Worm (Caenorhabditis elegans): ENCODE data around the gene pals-34.
A peak's percentile ranks its signal among the peaks of the same experiment; 100 is the strongest.

Gene pals-34

DNA sequence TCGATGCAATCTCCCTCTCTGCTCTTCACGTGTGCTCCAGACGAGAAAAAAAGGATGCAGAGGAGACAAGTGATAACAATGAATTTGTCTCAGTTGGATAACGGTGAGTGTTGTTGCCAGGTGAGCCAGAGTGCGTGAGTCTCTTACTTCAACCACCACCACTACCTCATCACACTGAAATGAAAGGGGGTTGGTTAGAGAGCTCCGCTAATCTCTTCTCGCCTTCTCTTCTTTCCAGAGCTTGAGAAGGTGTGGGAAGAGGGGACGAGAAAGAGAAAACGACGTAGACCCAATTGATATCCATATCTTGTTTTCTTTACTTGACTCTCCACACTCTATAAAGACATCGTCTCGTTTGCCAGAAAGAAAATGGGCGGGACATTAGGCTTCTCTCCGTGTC is 15.1 kb upstream of the pals-34 start:
- TF ChIP-seq hif-1 (tag; optimal IDR thresholded peaks at IDR 0.05) = no peak
- TF ChIP-seq unc-62 (GFP tag; optimal IDR thresholded peaks at IDR 0.05 in 1 of 2) = peak in 1 of 2 experiments; percentile 86
- no peak for TF ChIP-seq unc-62 (tag; optimal IDR thresholded peaks at IDR 0.05)
- TF ChIP-seq aha-1 (tag) = peak; percentile 94

DNA sequence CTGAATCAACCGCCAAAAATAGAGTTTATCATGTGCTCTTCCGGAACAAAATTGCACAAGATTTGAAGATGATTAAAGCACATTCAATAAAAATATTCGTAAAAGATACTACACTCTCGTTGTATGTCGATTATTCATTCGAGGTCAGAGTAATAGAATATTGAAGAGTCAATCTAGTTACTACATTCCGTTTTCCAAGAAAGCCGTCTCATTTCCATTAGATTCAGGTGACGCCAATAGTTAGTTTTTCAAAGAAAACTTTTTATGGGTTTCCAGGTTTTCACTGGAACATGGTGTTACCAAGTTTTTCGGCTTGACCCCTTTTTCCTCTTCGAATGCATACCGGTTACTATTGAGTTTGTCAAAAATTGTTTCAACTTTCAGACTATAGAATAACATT is 14.2 kb upstream of the pals-34 start:
- TF ChIP-seq mes-2 (tag; optimal IDR thresholded peaks at IDR 0.05; ENCODE audit: poor library complexity, severe bottlenecking) = no peak
- TF ChIP-seq nhr-11 (tag; optimal IDR thresholded peaks at IDR 0.05) = no peak
- TF ChIP-seq R02D3.7 (tag; optimal IDR thresholded peaks at IDR 0.05) = no peak
- TF ChIP-seq lim-7 (GFP tag; IDR thresholded peaks at IDR 0.05) = no peak
- TF ChIP-seq mdl-1 (tag; optimal IDR thresholded peaks at IDR 0.05) = no peak
- no peak for TF ChIP-seq nhr-6 (tag; optimal IDR thresholded peaks at IDR 0.05)

DNA sequence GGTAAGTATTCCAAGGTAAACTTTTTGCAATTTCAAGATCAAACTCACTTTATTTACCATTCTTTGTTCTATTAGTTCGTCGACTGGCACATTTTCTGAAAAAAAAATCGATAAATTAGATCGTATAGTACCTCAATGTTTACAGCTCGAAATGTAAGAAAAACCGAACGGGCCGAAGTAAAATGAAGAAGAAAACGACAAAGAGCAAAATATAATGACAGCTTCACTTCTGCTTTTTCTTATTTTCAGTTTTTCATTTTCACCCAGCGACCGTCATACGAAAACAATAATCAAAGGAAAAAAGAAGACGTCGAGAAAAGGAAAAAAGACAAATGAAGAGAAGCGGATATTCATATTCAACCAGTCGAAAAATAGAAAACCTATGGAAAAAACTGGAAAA is 12.8 kb upstream of the pals-34 start, which contains the start of gene che-7:
Gene che-7 (minus strand): TSS at position 101 of the 400 bp plus-strand sequence.
- no peak for TF ChIP-seq dmd-6 (GFP tag; IDR thresholded peaks at IDR 0.05)
- no peak for TF ChIP-seq nhr-77 (tag; optimal IDR thresholded peaks at IDR 0.05)
- no peak for TF ChIP-seq lin-29 (GFP tag; IDR thresholded peaks at IDR 0.05)
- no peak for TF ChIP-seq attf-4 (tag; optimal IDR thresholded peaks at IDR 0.05)
- no peak for TF ChIP-seq nhr-76 (tag; optimal IDR thresholded peaks at IDR 0.05)
- no peak for TF ChIP-seq lim-7 (GFP tag; IDR thresholded peaks at IDR 0.05)
- no peak for TF ChIP-seq dve-1 (tag; optimal IDR thresholded peaks at IDR 0.05; ENCODE audit: insufficient read depth)
- no peak for TF ChIP-seq pha-4 (GFP tag; IDR thresholded peaks at IDR 0.05)
- no peak for TF ChIP-seq pha-4 (tag; optimal IDR thresholded peaks at IDR 0.05)
- TF ChIP-seq dmd-9 (GFP tag; IDR thresholded peaks at IDR 0.05) = no peak
- TF ChIP-seq jun-1 (tag; optimal IDR thresholded peaks at IDR 0.05) = no peak
- TF ChIP-seq lin-13 (GFP tag; optimal IDR thresholded peaks at IDR 0.05) = no peak
- no peak for TF ChIP-seq cey-2 (tag; optimal IDR thresholded peaks at IDR 0.05; ENCODE audit: borderline replicate concordance, insufficient read depth)
- no peak for TF ChIP-seq ctbp-1 (GFP tag; IDR thresholded peaks at IDR 0.05)
- no peak for TF ChIP-seq nhr-10 (tag; optimal IDR thresholded peaks at IDR 0.05)
- TF ChIP-seq sdz-12 (GFP tag; optimal IDR thresholded peaks at IDR 0.05) = no peak
- no peak for TF ChIP-seq R02D3.7 (tag; optimal IDR thresholded peaks at IDR 0.05)
- TF ChIP-seq egl-27 (tag; optimal IDR thresholded peaks at IDR 0.05) = no peak

DNA sequence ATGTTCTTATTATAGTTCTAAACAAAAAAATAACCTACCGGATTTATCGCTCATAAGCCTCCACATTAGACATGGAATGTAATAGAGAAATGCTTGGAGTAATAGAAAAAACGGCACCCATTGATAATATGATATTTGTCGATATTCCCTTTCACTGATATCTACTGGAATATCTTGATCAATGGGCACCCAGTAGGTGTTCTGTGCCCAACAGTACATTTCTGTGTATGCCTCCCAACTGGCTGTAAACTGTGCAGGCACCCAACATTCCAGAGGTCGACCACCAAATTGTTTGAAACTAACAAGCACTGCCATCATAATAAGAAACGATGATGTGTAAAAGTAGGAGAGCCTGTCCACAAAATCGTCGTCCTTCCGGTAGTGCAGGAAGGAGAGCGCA is 8.1 kb upstream of the pals-34 start:
- no peak for TF ChIP-seq R02D3.7 (tag; optimal IDR thresholded peaks at IDR 0.05)
- no peak for TF ChIP-seq zfp-2 (tag; optimal IDR thresholded peaks at IDR 0.05)
- TF ChIP-seq unc-62 (GFP tag; optimal IDR thresholded peaks at IDR 0.05 in 1 of 2) = peak in 1 of 2 experiments; percentile 96
- no peak for TF ChIP-seq unc-62 (tag; optimal IDR thresholded peaks at IDR 0.05)

DNA sequence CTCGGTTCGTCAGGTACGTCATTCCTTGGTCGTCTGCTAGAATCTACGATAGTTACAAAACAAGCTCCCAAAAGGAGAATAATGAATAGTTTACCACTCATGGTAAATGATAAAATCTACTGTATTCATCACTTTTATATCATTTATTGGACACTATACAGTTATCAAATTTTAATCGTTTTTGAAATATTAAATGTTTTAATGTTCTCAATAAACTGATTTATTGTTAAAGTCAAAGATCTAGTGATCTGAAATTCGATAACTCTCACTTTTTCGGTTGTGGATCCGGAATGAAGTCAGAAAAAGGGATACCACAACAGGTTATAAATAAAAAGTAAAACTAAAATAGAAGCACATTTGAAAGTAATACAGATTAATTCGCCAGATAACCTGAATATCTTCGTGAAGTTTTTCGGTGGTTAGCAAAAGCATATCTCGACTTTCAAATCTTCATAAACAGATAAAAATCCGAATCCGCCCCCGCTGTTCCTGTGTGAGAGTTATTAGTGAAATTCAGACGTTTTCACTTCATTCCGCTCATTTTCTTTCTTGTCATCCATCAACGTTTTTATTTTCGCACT is 2.5 kb upstream of the pals-34 start, which contains the start of the genes clec-217 and F26D11.2:
Gene clec-217 (minus strand): TSS at position 101 of the 581 bp plus-strand sequence.
Gene F26D11.2 (plus strand): TSS at position 531 of the 581 bp plus-strand sequence.
- no peak for TF ChIP-seq daf-16 (GFP tag; optimal IDR thresholded peaks at IDR 0.05)
- no peak for TF ChIP-seq daf-16 (tag; optimal IDR thresholded peaks at IDR 0.05)
- TF ChIP-seq snpc-1.2 (GFP tag; IDR thresholded peaks at IDR 0.05) = no peak
- TF ChIP-seq dmd-6 (GFP tag; IDR thresholded peaks at IDR 0.05) = no peak
- TF ChIP-seq nhr-10 (tag; optimal IDR thresholded peaks at IDR 0.05) = no peak
- no peak for TF ChIP-seq Y48G9A.11 (GFP tag; IDR thresholded peaks at IDR 0.05)
- no peak for TF ChIP-seq egl-27 (tag; optimal IDR thresholded peaks at IDR 0.05)
- TF ChIP-seq zfp-3 (GFP tag; conservative IDR thresholded peaks at IDR 0.05) = no peak
- TF ChIP-seq D1046.2 (GFP tag; IDR thresholded peaks at IDR 0.05) = no peak
- no peak for TF ChIP-seq nhr-41 (GFP tag; IDR thresholded peaks at IDR 0.05)
- no peak for TF ChIP-seq hif-1 (tag; optimal IDR thresholded peaks at IDR 0.05)
- TF ChIP-seq ama-1 (optimal IDR thresholded peaks at IDR 0.05) = no peak
- no peak for TF ChIP-seq lim-7 (GFP tag; IDR thresholded peaks at IDR 0.05)
- no peak for TF ChIP-seq R02D3.7 (tag; optimal IDR thresholded peaks at IDR 0.05)
- no peak for TF ChIP-seq nhr-237 (tag; optimal IDR thresholded peaks at IDR 0.05)
- no peak for TF ChIP-seq pqm-1 (tag; optimal IDR thresholded peaks at IDR 0.05)
- TF ChIP-seq sdz-12 (GFP tag; optimal IDR thresholded peaks at IDR 0.05) = no peak
- no peak for TF ChIP-seq aha-1 (tag)

Measured in whole organism, L4 larva.